Worm (Caenorhabditis elegans) whole organism, young adult: ENCODE data around the gene F20D1.3.
A peak's percentile ranks its signal among the peaks of the same experiment; 100 is the strongest.

ENCODE experiments used
- B0336.3 ChIP-seq: fragments of 200-800 bp; sonication (Bioruptor generic); IDR thresholded peaks from 2 replicates; pipeline ENCODE4 v1.3.6; 2022; ENCODE audit warnings: missing genetic modification characterization, missing compliant biosample characterization
- C17E4.6 ChIP-seq: fragments of 200-800 bp; sonication (Bioruptor generic); IDR thresholded peaks from 2 replicates; pipeline ENCODE4 v1.3.6; 2022; ENCODE audit warnings: missing genetic modification reagents, missing genetic modification characterization, missing compliant biosample characterization
- D2030.7 ChIP-seq: fragments of 200-800 bp; sonication (Bioruptor generic); IDR thresholded peaks from 2 replicates; pipeline ENCODE4 v1.3.6; 2022; ENCODE audit warnings: missing genetic modification reagents, missing genetic modification characterization, missing compliant biosample characterization
- F10E7.11 ChIP-seq: sonication (generic microtip); optimal IDR thresholded peaks from 2 replicates; lab custom pipeline; 2017; ENCODE audit warnings: mild to moderate bottlenecking, missing genetic modification characterization, moderate library complexity, missing compliant biosample characterization
- F39B2.1 ChIP-seq: fragments of 200-800 bp; sonication (Bioruptor generic); IDR thresholded peaks from 2 replicates; pipeline ENCODE4 v1.3.6; 2022; ENCODE audit warnings: missing genetic modification reagents, missing genetic modification characterization, missing compliant biosample characterization
- F55B11.4 ChIP-seq: sonication (generic microtip); optimal IDR thresholded peaks from 2 replicates; lab custom pipeline; 2016; ENCODE audit warnings: missing compliant biosample characterization, missing genetic modification characterization, borderline replicate concordance; ENCODE audit not compliant: insufficient read depth
- Y53F4B.3 ChIP-seq: fragments of 200-800 bp; sonication (Bioruptor generic); IDR thresholded peaks from 2 replicates; pipeline ENCODE4 v1.3.6; 2022; ENCODE audit warnings: missing genetic modification reagents, missing genetic modification characterization, missing compliant biosample characterization
- Y79H2A.3 ChIP-seq: fragments of 200-800 bp; sonication (Bioruptor generic); conservative IDR thresholded peaks from 2 replicates; pipeline ENCODE4 v1.3.6; 2022; ENCODE audit warnings: missing genetic modification reagents, missing genetic modification characterization, missing compliant biosample characterization
- Y95B8A.8 ChIP-seq: fragments of 200-800 bp; sonication (Bioruptor generic); IDR thresholded peaks from 2 replicates; pipeline ENCODE4 v1.3.6; 2022; ENCODE audit warnings: missing genetic modification reagents, missing genetic modification characterization, missing compliant biosample characterization
- atf-7 ChIP-seq: sonication (generic microtip); optimal IDR thresholded peaks from 2 replicates; lab custom pipeline; 2017; ENCODE audit warnings: mild to moderate bottlenecking, missing genetic modification characterization, missing compliant biosample characterization
- dpl-1 ChIP-seq: fragments of 150-350 bp; optimal IDR thresholded peaks from 2 replicates; lab custom pipeline; 2014; ENCODE audit warnings: missing biosample characterization, missing genetic modification reagents, missing genetic modification characterization
- efl-1 ChIP-seq: fragments of 150-350 bp; optimal IDR thresholded peaks from 2 replicates; lab custom pipeline; 2014; ENCODE audit warnings: missing biosample characterization, missing genetic modification reagents, missing genetic modification characterization
- egl-44 ChIP-seq: fragments of 200-800 bp; sonication (Bioruptor generic); IDR thresholded peaks from 2 replicates; pipeline ENCODE4 v1.3.6; 2022; ENCODE audit warnings: missing genetic modification reagents, missing genetic modification characterization, missing compliant biosample characterization
- ets-4 ChIP-seq: fragments of 200-800 bp; sonication (Bioruptor generic); optimal IDR thresholded peaks from 2 replicates; lab custom pipeline; 2018; ENCODE audit warnings: mild to moderate bottlenecking, missing genetic modification characterization, missing compliant biosample characterization
- him-1 ChIP-seq: sonication (generic microtip); optimal IDR thresholded peaks from 2 replicates; lab custom pipeline; 2016; ENCODE audit warnings: missing genotype, missing genetic modification reagents, missing genetic modification characterization, missing compliant biosample characterization
- hlh-12 ChIP-seq: sonication (generic microtip); optimal IDR thresholded peaks from 2 replicates; lab custom pipeline; 2016; ENCODE audit warnings: missing genetic modification characterization, missing compliant biosample characterization
- lin-35 ChIP-seq, 3 experiments: fragments of 150-350 bp in 2 of 3; sonication (generic microtip) in 1 of 3; optimal IDR thresholded peaks; 2 replicates each; lab custom pipeline; 2014 to 2018; ENCODE audit warnings: missing biosample characterization in 3 of 3, missing genetic modification characterization in 3 of 3, missing genetic modification reagents in 3 of 3
- lin-40 ChIP-seq: sonication (generic microtip); optimal IDR thresholded peaks from 2 replicates; lab custom pipeline; 2016; ENCODE audit warnings: missing genetic modification characterization, mild to moderate bottlenecking, missing compliant biosample characterization, missing genotype, missing genetic modification reagents
- lir-1 ChIP-seq: fragments of 200-800 bp; sonication (Bioruptor generic); conservative IDR thresholded peaks from 2 replicates; pipeline ENCODE4 v1.3.6; 2022; ENCODE audit warnings: missing genetic modification reagents, missing genetic modification characterization, missing compliant biosample characterization
- lsl-1 ChIP-seq: fragments of 200-800 bp; sonication (Bioruptor generic); optimal IDR thresholded peaks from 2 replicates; lab custom pipeline; 2018; ENCODE audit warnings: mild to moderate bottlenecking, missing genetic modification characterization, moderate library complexity, missing compliant biosample characterization
- madf-3 ChIP-seq: fragments of 200-800 bp; sonication (Bioruptor generic); IDR thresholded peaks from 2 replicates; pipeline ENCODE4 v1.3.6; 2022; ENCODE audit warnings: missing genetic modification reagents, missing genetic modification characterization, missing compliant biosample characterization
- nfya-1 ChIP-seq: sonication (generic microtip); optimal IDR thresholded peaks from 2 replicates; lab custom pipeline; 2017; ENCODE audit warnings: antibody characterized with exemption, missing compliant biosample characterization, missing genetic modification characterization, borderline replicate concordance; ENCODE audit not compliant: insufficient read depth
- nhr-120 ChIP-seq: fragments of 200-800 bp; sonication (Bioruptor generic); IDR thresholded peaks from 2 replicates; pipeline ENCODE4 v1.3.6; 2022; ENCODE audit warnings: missing genetic modification characterization, missing compliant biosample characterization
- nhr-80 ChIP-seq: sonication (generic microtip); optimal IDR thresholded peaks from 2 replicates; lab custom pipeline; 2016; ENCODE audit warnings: missing genetic modification characterization, missing compliant biosample characterization
- pha-4 ChIP-seq: fragments of 150-350 bp; sonication (generic microtip); optimal IDR thresholded peaks from 2 replicates; lab custom pipeline; 2014; ENCODE audit warnings: missing biosample characterization, missing genetic modification reagents, missing genetic modification characterization
- repo-1 ChIP-seq: sonication (generic microtip); optimal IDR thresholded peaks from 2 replicates; lab custom pipeline; 2017; ENCODE audit warnings: mild to moderate bottlenecking, missing genetic modification characterization, missing compliant biosample characterization
- rpc-1 ChIP-seq, 2 experiments: fragments of 150-350 bp in 1 of 2; sonication (generic microtip) in 1 of 2; optimal IDR thresholded peaks; 2 replicates each; lab custom pipeline; 2014 to 2018; ENCODE audit warnings: missing biosample characterization in 1 of 2, missing genetic modification characterization in 1 of 2, missing genetic modification reagents in 1 of 2, missing genotype in 1 of 2
- sea-2 ChIP-seq: fragments of 200-800 bp; sonication (Bioruptor generic); IDR thresholded peaks from 2 replicates; pipeline ENCODE4 v1.3.6; 2022; ENCODE audit warnings: missing genetic modification characterization, missing compliant biosample characterization
- snpc-1.1 ChIP-seq: sonication (generic microtip); optimal IDR thresholded peaks from 2 replicates; lab custom pipeline; 2017; ENCODE audit warnings: missing genetic modification characterization, mild to moderate bottlenecking, missing compliant biosample characterization, antibody characterized with exemption, moderate library complexity, missing genotype, missing genetic modification reagents; ENCODE audit not compliant: insufficient read depth
- snpc-4 ChIP-seq, 5 experiments: fragments of 150-350 bp in 1 of 5; sonication (generic microtip) in 4 of 5; optimal IDR thresholded peaks; 2 replicates each; lab custom pipeline; 2014 to 2018; ENCODE audit warnings: missing genetic modification characterization in 5 of 5, missing biosample characterization in 3 of 5, antibody characterized with exemption in 2 of 5, mild to moderate bottlenecking in 2 of 5, missing compliant biosample characterization in 2 of 5, missing genotype in 2 of 5, moderate library complexity in 2 of 5, missing genetic modification reagents in 1 of 5
- somi-1 ChIP-seq: fragments of 200-800 bp; sonication (Bioruptor generic); optimal IDR thresholded peaks from 2 replicates; lab custom pipeline; 2018; ENCODE audit warnings: mild to moderate bottlenecking, missing genetic modification characterization, missing compliant biosample characterization
- tbp1 ChIP-seq: fragments of 200-800 bp; sonication (Bioruptor generic); optimal IDR thresholded peaks from 2 replicates; lab custom pipeline; 2018; ENCODE audit warnings: mild to moderate bottlenecking, missing genetic modification characterization, missing compliant biosample characterization
- tlf-1 ChIP-seq: fragments of 200-800 bp; sonication (Bioruptor generic); optimal IDR thresholded peaks from 2 replicates; lab custom pipeline; 2018; ENCODE audit warnings: mild to moderate bottlenecking, missing genetic modification characterization, missing compliant biosample characterization
- unc-62 ChIP-seq: fragments of 150-350 bp; optimal IDR thresholded peaks from 2 replicates; lab custom pipeline; 2014; ENCODE audit warnings: missing biosample characterization, missing genetic modification reagents, missing genetic modification characterization
- ztf-25 ChIP-seq: fragments of 200-800 bp; sonication (Bioruptor generic); IDR thresholded peaks from 2 replicates; pipeline ENCODE4 v1.3.6; 2022; ENCODE audit warnings: missing genetic modification reagents, missing genetic modification characterization, missing compliant biosample characterization

The F20D1.3 gene

DNA sequence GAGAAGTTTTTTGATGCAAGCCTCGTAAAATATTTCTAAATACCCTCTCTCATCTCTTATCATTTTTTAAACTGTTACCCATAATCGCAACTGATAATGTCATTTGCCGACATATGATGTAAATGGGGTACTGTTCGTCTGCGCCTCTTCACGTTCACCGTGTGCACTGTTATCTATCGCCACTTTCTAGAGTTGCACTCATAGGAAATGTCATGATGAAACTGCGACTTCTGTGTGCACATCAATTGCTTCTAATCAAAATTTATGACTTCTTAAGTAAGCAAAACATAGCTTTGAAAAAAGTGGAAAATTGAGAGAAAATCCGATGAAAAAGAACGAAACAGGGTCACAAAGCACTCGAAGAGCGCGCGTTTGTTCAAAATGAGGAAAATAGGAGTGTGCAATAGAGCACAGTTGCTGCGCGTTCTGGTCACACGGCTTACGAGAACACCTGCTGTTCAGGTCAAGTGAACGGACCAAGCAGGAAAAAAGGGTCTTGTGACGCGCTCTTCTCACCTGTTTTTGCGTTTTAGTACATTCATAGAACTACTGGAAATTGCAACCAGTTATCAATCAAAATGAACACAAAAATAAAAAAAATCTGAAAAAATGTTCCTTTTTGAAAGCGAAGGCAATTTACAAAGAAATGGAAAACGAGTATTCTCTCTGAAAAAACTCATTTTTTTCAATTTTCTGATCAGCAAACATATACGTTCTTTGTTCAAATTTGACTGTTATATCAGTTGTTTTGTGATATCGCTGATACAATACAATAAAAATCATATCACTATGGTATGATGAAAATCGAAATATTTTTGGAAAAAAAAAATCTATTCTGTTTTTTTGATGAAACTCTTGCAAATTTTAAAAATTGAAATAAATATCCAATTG lies 29.2 kb upstream of the F20D1.3 start (continued):
- TF ChIP-seq efl-1 (GFP tag; lab: Kevin White, UChicago) (no peak), nhr-120 (GFP tag; lab: Robert Waterston, UW) (no peak), nhr-80 (tag; lab: Kevin White, UChicago) (peak; percentile 93), egl-44 (GFP tag; lab: Robert Waterston, UW) (no peak), Y95B8A.8 (no peak), F10E7.11 (tag; lab: Kevin White, UChicago) (no peak), Y53F4B.3 (GFP tag; lab: Robert Waterston, UW) (no peak), tlf-1 (GFP tag; lab: Kevin White, UChicago) (no peak), nfya-1 (tag; lab: Kevin White, UChicago) (no peak), F55B11.4 (tag; lab: Kevin White, UChicago) (no peak), lsl-1 (GFP tag; lab: Kevin White, UChicago) (no peak), somi-1 (peak; percentile 12), unc-62 (GFP tag; lab: Kevin White, UChicago) (peak; percentile 62), C17E4.6 (no peak), F39B2.1 (no peak), pha-4 (tag; lab: Kevin White, UChicago) (no peak), ets-4 (GFP tag; lab: Kevin White, UChicago) (peak; percentile 69), sea-2 (GFP tag; lab: Robert Waterston, UW) (no peak), atf-7 (tag; lab: Kevin White, UChicago) (no peak), lin-35 (GFP tag; optimal IDR thresholded peaks at IDR 0.05; lab: Kevin White, UChicago) (no peak)

DNA sequence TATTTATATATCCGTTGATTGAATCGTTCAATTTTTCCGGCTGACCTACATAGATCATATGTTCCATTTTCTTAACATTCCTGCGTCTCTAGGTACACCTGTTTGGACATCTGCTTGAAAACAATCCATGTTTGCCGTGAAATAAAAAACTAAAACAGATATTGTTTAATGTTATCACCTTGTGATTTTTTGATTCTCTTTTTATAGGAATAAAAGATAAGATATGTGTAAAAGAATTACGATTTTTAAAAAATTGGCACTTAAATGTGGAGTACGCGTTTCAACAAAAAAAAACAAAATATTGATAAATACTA lies 28.6 kb upstream of the F20D1.3 start:
- no peak for TF ChIP-seq him-1 (tag; lab: Kevin White, UChicago)
- no peak for TF ChIP-seq snpc-1.1
- TF ChIP-seq nfya-1 (tag; lab: Kevin White, UChicago): no peak
- TF ChIP-seq tlf-1 (GFP tag; lab: Kevin White, UChicago): no peak
- TF ChIP-seq Y95B8A.8: no peak
- no peak for TF ChIP-seq Y79H2A.3
- TF ChIP-seq B0336.3 (GFP tag; lab: Robert Waterston, UW): no peak
- TF ChIP-seq dpl-1 (GFP tag; lab: Kevin White, UChicago): no peak
- no peak for TF ChIP-seq lin-40 (tag; lab: Kevin White, UChicago)
- TF ChIP-seq lir-1: no peak
- TF ChIP-seq ztf-25: no peak
- no peak for TF ChIP-seq madf-3 (GFP tag; lab: Robert Waterston, UW)

DNA sequence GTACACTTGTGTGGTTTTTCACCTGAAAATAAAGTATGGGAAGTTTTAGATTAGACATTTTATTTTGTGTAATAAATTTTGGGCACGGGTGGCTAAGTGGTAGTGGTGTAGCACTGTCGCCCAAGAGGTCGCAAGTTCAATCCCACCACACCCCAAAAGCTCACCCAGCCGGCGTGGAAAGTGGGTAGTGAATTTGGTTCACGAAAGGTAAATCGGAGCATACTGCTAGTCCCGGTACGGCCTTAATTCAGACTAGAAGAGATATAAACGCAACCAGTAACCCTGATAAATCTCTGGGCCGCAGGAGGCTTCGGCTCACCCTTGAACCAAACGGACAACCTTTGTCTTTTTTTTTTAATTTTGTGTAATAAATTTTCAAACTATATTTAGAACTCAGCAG lies 24.1 kb upstream of the F20D1.3 start:
- TF ChIP-seq snpc-4 (GFP tag; optimal IDR thresholded peaks at IDR 0.05; lab: Kevin White, UChicago) (no peak), snpc-4 (tag; optimal IDR thresholded peaks at IDR 0.05; lab: Kevin White, UChicago) (peak in 1 of 4 experiments; percentile 36), repo-1 (no peak), tbp1 (peak; percentile 6), D2030.7 (GFP tag; lab: Robert Waterston, UW) (peak; percentile 25; the same call in 1 of the 2 replicates), rpc-1 (optimal IDR thresholded peaks at IDR 0.05; lab: Kevin White, UChicago) (peak; percentile 37), rpc-1 (tag; optimal IDR thresholded peaks at IDR 0.05; lab: Kevin White, UChicago) (peak; percentile 65), hlh-12 (tag; lab: Kevin White, UChicago) (no peak)
